Fruit fly (Drosophila melanogaster) whole organism, embryonic: ENCODE results near the gene CG32983.

Experiments used
- B-H2 ChIP-seq: fragments of 200-800 bp; sonication (Bioruptor generic); optimal IDR thresholded peaks from 2 replicates; lab custom pipeline; 2018; ENCODE audit warnings: missing biosample characterization, mild to moderate bottlenecking, missing genetic modification characterization
- Bgb ChIP-seq: fragments of 200-800 bp; sonication (Bioruptor generic); IDR thresholded peaks from 2 replicates; pipeline ENCODE4 v1.3.6; 2022; ENCODE audit warnings: missing biosample characterization, missing genetic modification characterization; ENCODE audit not compliant: partially characterized antibody
- CG11560 ChIP-seq: fragments of 200-800 bp; sonication (Bioruptor generic); IDR thresholded peaks from 3 replicates; pipeline ENCODE4 v1.3.6; 2022; ENCODE audit warnings: missing biosample characterization, missing genetic modification characterization
- CG12219 ChIP-seq: fragments of 200-800 bp; sonication (Bioruptor generic); optimal IDR thresholded peaks from 3 replicates; lab custom pipeline; 2018; ENCODE audit warnings: missing biosample characterization, mild to moderate bottlenecking, missing genetic modification characterization
- CG15073 ChIP-seq: fragments of 200-800 bp; sonication (Bioruptor generic); optimal IDR thresholded peaks from 2 replicates; lab custom pipeline; 2016; ENCODE audit warnings: missing biosample characterization, missing genetic modification characterization
- CG1647 ChIP-seq: fragments of 200-800 bp; sonication (Bioruptor generic); optimal IDR thresholded peaks from 3 replicates; lab custom pipeline; 2016; ENCODE audit warnings: missing biosample characterization, missing genetic modification characterization
- CG18764 ChIP-seq: fragments of 200-800 bp; sonication (Bioruptor generic); optimal IDR thresholded peaks from 3 replicates; lab custom pipeline; 2016; ENCODE audit warnings: missing biosample characterization, missing genetic modification characterization
- CG31365 ChIP-seq: fragments of 200-800 bp; sonication (Bioruptor generic); optimal IDR thresholded peaks from 2 replicates; lab custom pipeline; 2018; ENCODE audit warnings: missing biosample characterization, mild to moderate bottlenecking, missing genetic modification characterization
- CG32767 ChIP-seq: fragments of 200-800 bp; sonication (Bioruptor generic); IDR thresholded peaks from 2 replicates; pipeline ENCODE4 v1.3.6; 2022; ENCODE audit warnings: missing biosample characterization, missing genetic modification characterization
- CG42726 ChIP-seq: fragments of 200-800 bp; sonication (Bioruptor generic); IDR thresholded peaks from 2 replicates; pipeline ENCODE4 v1.3.6; 2022; ENCODE audit warnings: missing biosample characterization, missing genetic modification characterization; ENCODE audit not compliant: partially characterized antibody
- CG4617 ChIP-seq: fragments of 200-800 bp; sonication (Bioruptor generic); optimal IDR thresholded peaks from 3 replicates; lab custom pipeline; 2016; ENCODE audit warnings: missing biosample characterization, missing genetic modification characterization, borderline replicate concordance
- CG5180 ChIP-seq: fragments of 200-800 bp; sonication (Bioruptor generic); optimal IDR thresholded peaks from 3 replicates; lab custom pipeline; 2017; ENCODE audit warnings: missing biosample characterization, missing genetic modification characterization, mild to moderate bottlenecking, moderate library complexity, missing genetic modification reagents
- CG5953 ChIP-seq: fragments of 200-800 bp; sonication (Bioruptor generic); IDR thresholded peaks from 2 replicates; pipeline ENCODE4 v1.3.6; 2022; ENCODE audit warnings: missing biosample characterization, missing genetic modification characterization
- CG6791 ChIP-seq: fragments of 200-800 bp; sonication (Bioruptor generic); IDR thresholded peaks from 3 replicates; pipeline ENCODE4 v1.3.6; 2022; ENCODE audit warnings: missing biosample characterization, missing genetic modification characterization; ENCODE audit not compliant: partially characterized antibody
- CG7271 ChIP-seq: fragments of 200-800 bp; sonication (Bioruptor generic); optimal IDR thresholded peaks from 2 replicates; lab custom pipeline; 2018; ENCODE audit warnings: missing biosample characterization, mild to moderate bottlenecking, missing genetic modification characterization, moderate library complexity
- CG8944 ChIP-seq: fragments of 200-800 bp; sonication (Bioruptor generic); optimal IDR thresholded peaks from 3 replicates; lab custom pipeline; 2016; ENCODE audit warnings: missing biosample characterization, missing genetic modification characterization
- CoRest ChIP-seq: fragments of 200-800 bp; sonication (Bioruptor generic); optimal IDR thresholded peaks from 3 replicates; lab custom pipeline; 2018; ENCODE audit warnings: missing biosample characterization, mild to moderate bottlenecking, missing genetic modification characterization, moderate library complexity
- D19A ChIP-seq: fragments of 200-800 bp; optimal IDR thresholded peaks from 3 replicates; lab custom pipeline; 2019; ENCODE audit warnings: missing biosample characterization, mild to moderate bottlenecking, missing genetic modification characterization, moderate library complexity
- Doc3 ChIP-seq: fragments of 200-800 bp; sonication (Bioruptor generic); IDR thresholded peaks from 3 replicates; pipeline ENCODE4 v1.3.6; 2022; ENCODE audit warnings: missing biosample characterization, missing genetic modification characterization; ENCODE audit not compliant: partially characterized antibody
- Drgx ChIP-seq: fragments of 200-800 bp; sonication (Bioruptor generic); IDR thresholded peaks from 2 replicates; pipeline ENCODE4 v1.3.6; 2022; ENCODE audit warnings: missing biosample characterization, missing genetic modification characterization
- E2f1 ChIP-seq: fragments of 200-800 bp; sonication (Bioruptor generic); IDR thresholded peaks from 2 replicates; pipeline ENCODE4 v1.3.6; 2022; ENCODE audit warnings: missing biosample characterization, missing genetic modification characterization
- Eip74EF ChIP-seq, 2 experiments: fragments of 200-800 bp in 1 of 2; fragments of >200 bp in 1 of 2; sonication (Bioruptor generic) in 1 of 2; optimal IDR thresholded peaks; 2 replicates each; lab custom pipeline; 2017 to 2019; ENCODE audit warnings: missing biosample characterization in 2 of 2, missing genetic modification characterization in 2 of 2, mild to moderate bottlenecking in 1 of 2, moderate library complexity in 1 of 2
- GATAe ChIP-seq: fragments of 200-800 bp; sonication (Bioruptor generic); conservative IDR thresholded peaks from 2 replicates; pipeline ENCODE4 v1.3.6; 2022; ENCODE audit warnings: missing biosample characterization, missing genetic modification characterization
- HLH4C ChIP-seq: fragments of 200-800 bp; sonication (Bioruptor generic); IDR thresholded peaks from 3 replicates; pipeline ENCODE4 v1.3.6; 2022; ENCODE audit warnings: missing biosample characterization, missing genetic modification characterization; ENCODE audit not compliant: partially characterized antibody
- Hr78 ChIP-seq, 2 experiments: fragments of 200-800 bp in 1 of 2; fragments of >200 bp in 1 of 2; sonication (Bioruptor generic) in 1 of 2; optimal IDR thresholded peaks; 2 replicates each; lab custom pipeline; 2017 to 2019; ENCODE audit warnings: missing biosample characterization in 2 of 2, missing genetic modification characterization in 2 of 2, mild to moderate bottlenecking in 1 of 2, moderate library complexity in 1 of 2
- Jarid2 ChIP-seq: fragments of 200-800 bp; sonication (Bioruptor generic); optimal IDR thresholded peaks from 3 replicates; lab custom pipeline; 2017; ENCODE audit warnings: mild to moderate bottlenecking, missing biosample characterization, missing genetic modification reagents, missing genetic modification characterization
- Med ChIP-seq: fragments of 200-800 bp; sonication (Bioruptor generic); peaks from one replicate; lab custom pipeline; 2016; ENCODE audit warnings: missing biosample characterization, missing genetic modification characterization, mild to moderate bottlenecking, inconsistent platforms, moderate library complexity
- Mes4 ChIP-seq: fragments of 200-800 bp; sonication (Bioruptor generic); optimal IDR thresholded peaks from 2 replicates; lab custom pipeline; 2016; ENCODE audit warnings: missing biosample characterization, missing genetic modification characterization
- NC2β ChIP-seq: fragments of 200-800 bp; sonication (Bioruptor generic); optimal IDR thresholded peaks from 2 replicates; lab custom pipeline; 2016; ENCODE audit warnings: missing biosample characterization, missing genetic modification characterization
- NK7.1 ChIP-seq: fragments of 200-800 bp; sonication (Bioruptor generic); optimal IDR thresholded peaks from 3 replicates; lab custom pipeline; 2016; ENCODE audit warnings: missing biosample characterization, missing genetic modification characterization
- PHDP ChIP-seq: fragments of 200-800 bp; sonication (Bioruptor generic); optimal IDR thresholded peaks from 3 replicates; lab custom pipeline; 2018; ENCODE audit warnings: missing biosample characterization, mild to moderate bottlenecking, missing genetic modification characterization, moderate library complexity
- Rfx ChIP-seq: fragments of 200-800 bp; sonication (Bioruptor generic); IDR thresholded peaks from 2 replicates; pipeline ENCODE4 v1.3.6; 2022; ENCODE audit warnings: missing biosample characterization, missing genetic modification characterization
- Six4 ChIP-seq: fragments of 200-800 bp; sonication (Bioruptor generic); optimal IDR thresholded peaks from 2 replicates; lab custom pipeline; 2016; ENCODE audit warnings: missing biosample characterization, missing genetic modification characterization
- ap ChIP-seq: fragments of 200-800 bp; sonication (Bioruptor generic); IDR thresholded peaks from 2 replicates; pipeline ENCODE4 v1.3.6; 2022; ENCODE audit warnings: missing biosample characterization, missing genetic modification characterization
- ase ChIP-seq: fragments of 200-800 bp; sonication (Bioruptor generic); IDR thresholded peaks from 3 replicates; pipeline ENCODE4 v1.3.6; 2022; ENCODE audit warnings: missing biosample characterization, missing genetic modification characterization
- danr ChIP-seq: fragments of 200-800 bp; sonication (Bioruptor generic); IDR thresholded peaks from 2 replicates; pipeline ENCODE4 v1.3.6; 2022; ENCODE audit warnings: missing biosample characterization, missing genetic modification characterization
- dpn ChIP-seq, 2 experiments: fragments of 200-800 bp; sonication (Bioruptor generic); optimal IDR thresholded peaks; 3 replicates each; lab custom pipeline; 2016; ENCODE audit warnings: missing biosample characterization in 2 of 2, missing genetic modification characterization in 2 of 2
- eve ChIP-seq, 2 experiments: fragments of >200 bp; optimal IDR thresholded peaks; 2 replicates each; lab custom pipeline; 2017; ENCODE audit warnings: missing biosample characterization in 2 of 2, missing genetic modification characterization in 2 of 2
- grau ChIP-seq: fragments of 200-800 bp; optimal IDR thresholded peaks from 3 replicates; lab custom pipeline; 2019; ENCODE audit warnings: missing biosample characterization, mild to moderate bottlenecking, missing genetic modification characterization, moderate library complexity
- lab ChIP-seq: fragments of 200-800 bp; sonication (Bioruptor generic); optimal IDR thresholded peaks from 3 replicates; lab custom pipeline; 2017; ENCODE audit warnings: missing biosample characterization, missing genetic modification characterization, mild to moderate bottlenecking, moderate library complexity, missing genetic modification reagents
- org-1 ChIP-seq: fragments of 200-800 bp; sonication (Bioruptor generic); optimal IDR thresholded peaks from 2 replicates; lab custom pipeline; 2017; ENCODE audit warnings: missing biosample characterization, missing genetic modification characterization
- peb ChIP-seq: fragments of 200-800 bp; sonication (Bioruptor generic); IDR thresholded peaks from 2 replicates; pipeline ENCODE4 v1.3.6; 2022; ENCODE audit warnings: missing biosample characterization, missing genetic modification characterization
- pho ChIP-seq: fragments of 200-800 bp; sonication (Bioruptor generic); optimal IDR thresholded peaks from 2 replicates; lab custom pipeline; 2016; ENCODE audit warnings: missing biosample characterization, missing genetic modification characterization
- phol ChIP-seq: fragments of 200-800 bp; sonication (Bioruptor generic); optimal IDR thresholded peaks from 3 replicates; lab custom pipeline; 2018; ENCODE audit warnings: missing biosample characterization, mild to moderate bottlenecking, missing genetic modification characterization, moderate library complexity
- rib ChIP-seq: fragments of 200-800 bp; sonication (Bioruptor generic); IDR thresholded peaks from 2 replicates; pipeline ENCODE4 v1.3.6; 2022; ENCODE audit warnings: missing biosample characterization, missing genetic modification characterization
- row ChIP-seq: fragments of 200-800 bp; sonication (Bioruptor generic); IDR thresholded peaks from 3 replicates; pipeline ENCODE4 v1.3.6; 2022; ENCODE audit warnings: missing biosample characterization, missing genetic modification characterization
- scrt ChIP-seq: fragments of 200-800 bp; sonication (Bioruptor generic); optimal IDR thresholded peaks from 2 replicates; lab custom pipeline; 2018; ENCODE audit warnings: missing biosample characterization, mild to moderate bottlenecking, missing genetic modification characterization, moderate library complexity
- sr ChIP-seq: fragments of 200-800 bp; sonication (Bioruptor generic); IDR thresholded peaks from 3 replicates; pipeline ENCODE4 v1.3.6; 2022; ENCODE audit warnings: missing biosample characterization, missing genetic modification characterization
- stwl ChIP-seq: fragments of 200-800 bp; sonication (Bioruptor generic); optimal IDR thresholded peaks from 3 replicates; lab custom pipeline; 2018; ENCODE audit warnings: missing biosample characterization, mild to moderate bottlenecking, missing genetic modification characterization, moderate library complexity
- sug ChIP-seq: fragments of 200-800 bp; optimal IDR thresholded peaks from 2 replicates; lab custom pipeline; 2019; ENCODE audit warnings: missing biosample characterization, mild to moderate bottlenecking, missing genetic modification characterization, moderate library complexity

CG32983 gene

DNA sequence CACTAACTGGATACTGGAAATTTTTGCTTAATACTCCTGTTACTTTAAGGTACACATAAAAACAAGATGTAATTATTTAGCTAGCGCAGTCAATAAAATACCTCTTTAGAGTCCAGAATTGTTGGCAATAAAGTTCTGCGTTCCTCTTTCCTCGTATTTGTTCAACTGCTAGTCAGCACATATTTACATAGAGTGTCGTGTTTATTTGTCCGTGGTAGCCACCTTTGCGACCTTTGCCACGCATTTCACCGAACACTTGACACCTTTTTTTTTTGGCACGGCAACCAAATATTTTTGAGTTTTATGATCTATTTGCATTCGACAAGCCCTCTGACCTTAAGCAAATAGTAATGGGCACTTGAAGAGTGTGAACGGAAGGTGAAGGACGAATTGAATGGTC lies 19.7 kb upstream of the CG32983 start (continued):
- no peak for TF ChIP-seq ap (GFP tag; lab: Robert Waterston, UW)
- peak; percentile 80 for TF ChIP-seq PHDP (tag; lab: Kevin White, UChicago)
- TF ChIP-seq CG15073 (GFP tag; lab: Kevin White, UChicago), result peak; percentile 11
- peak; percentile 62 for TF ChIP-seq grau (tag; lab: Kevin White, UChicago)
- TF ChIP-seq B-H2 (GFP tag; lab: Kevin White, UChicago), result peak; percentile 49
- 0 out of 2 replicates have a peak, but pooled peaks have one; percentile 36 for TF ChIP-seq CG32767
- TF ChIP-seq Jarid2 (GFP tag; lab: Kevin White, UChicago), result peak; percentile 45
- peak; percentile 56 for TF ChIP-seq CG18764 (GFP tag; lab: Kevin White, UChicago)
- peak; percentile 91 for TF ChIP-seq Mes4 (GFP tag; lab: Kevin White, UChicago)
- peak; percentile 96 for TF ChIP-seq Med (GFP tag; lab: Kevin White, UChicago)
- TF ChIP-seq CG6791, result no peak
- no peak for TF ChIP-seq GATAe (GFP tag; lab: Robert Waterston, UW)
- peak in 1 of 2 experiments; percentile 33 for TF ChIP-seq Hr78 (GFP tag; optimal IDR thresholded peaks at IDR 0.05; lab: Kevin White, UChicago)
- peak; percentile 32 for TF ChIP-seq scrt (GFP tag; lab: Kevin White, UChicago)
- no peak for TF ChIP-seq peb
- TF ChIP-seq CG12219 (GFP tag; lab: Kevin White, UChicago), result peak; percentile 35
- peak; percentile 87 for TF ChIP-seq rib (GFP tag; lab: Robert Waterston, UW)
- TF ChIP-seq org-1 (GFP tag; lab: Kevin White, UChicago), result peak; percentile 91
- TF ChIP-seq CoRest (tag; lab: Kevin White, UChicago), result peak; percentile 75
- peak; percentile 94 for TF ChIP-seq CG7271 (tag; lab: Kevin White, UChicago)
- TF ChIP-seq Doc3, result no peak
- peak; percentile 32 for TF ChIP-seq CG4617 (GFP tag; lab: Kevin White, UChicago)
- no peak for TF ChIP-seq row (GFP tag; lab: Robert Waterston, UW)
- no peak for TF ChIP-seq Drgx (GFP tag; lab: Robert Waterston, UW)
- TF ChIP-seq sug (tag; lab: Kevin White, UChicago), result no peak
- TF ChIP-seq danr, result no peak
- TF ChIP-seq Bgb, result no peak
- TF ChIP-seq sr (GFP tag; lab: Robert Waterston, UW), result no peak
- no peak for TF ChIP-seq HLH4C (GFP tag; lab: Robert Waterston, UW)
- TF ChIP-seq dpn (GFP tag; optimal IDR thresholded peaks at IDR 0.05; lab: Kevin White, UChicago), result peak; percentile 15 to 74
- TF ChIP-seq lab (GFP tag; lab: Kevin White, UChicago), result peak; percentile 87
- TF ChIP-seq stwl (tag; lab: Kevin White, UChicago), result peak; percentile 40
- TF ChIP-seq CG5953, result peak; percentile 37; the same call in 1 of the 2 replicates
- peak; percentile 56 for TF ChIP-seq Six4
- TF ChIP-seq D19A (tag; lab: Kevin White, UChicago), result peak; percentile 25
- TF ChIP-seq E2f1 (GFP tag; lab: Robert Waterston, UW), result no peak
- TF ChIP-seq eve (GFP tag; optimal IDR thresholded peaks at IDR 0.05; lab: Kevin White, UChicago), result peak in 1 of 2 experiments; percentile 56
- no peak for TF ChIP-seq Eip74EF (GFP tag; optimal IDR thresholded peaks at IDR 0.05; lab: Kevin White, UChicago)
- no peak; the same call in 2 of the 3 replicates for TF ChIP-seq CG11560
- TF ChIP-seq NC2β (GFP tag; lab: Kevin White, UChicago), result peak; percentile 93
- peak; percentile 52; the same call in 1 of the 2 replicates for TF ChIP-seq Rfx (GFP tag; lab: Robert Waterston, UW)
- peak; percentile 83 for TF ChIP-seq NK7.1 (GFP tag; lab: Kevin White, UChicago)
- TF ChIP-seq ase (GFP tag; lab: Robert Waterston, UW), result no peak
- TF ChIP-seq CG31365, result peak; percentile 44
- TF ChIP-seq CG42726 (GFP tag; lab: Robert Waterston, UW), result no peak
- no peak for TF ChIP-seq CG5180 (GFP tag; lab: Kevin White, UChicago)
- peak; percentile 92 for TF ChIP-seq pho (GFP tag; lab: Kevin White, UChicago)
- TF ChIP-seq CG8944, result peak; percentile 84
- TF ChIP-seq phol (tag; lab: Kevin White, UChicago), result no peak
- peak; percentile 73 for TF ChIP-seq CG1647 (GFP tag; lab: Kevin White, UChicago)
